Fruit fly (Drosophila melanogaster) whole organism, embryonic: ENCODE results near the gene Hph.

ENCODE experiments used
- Atf6 ChIP-seq: fragments of 200-800 bp; sonication (Bioruptor generic); IDR thresholded peaks from 2 replicates; pipeline ENCODE4 v1.3.6; 2022; ENCODE audit warnings: missing biosample characterization, missing genetic modification characterization
- Awh ChIP-seq: fragments of 200-800 bp; sonication (Bioruptor generic); IDR thresholded peaks from 2 replicates; pipeline ENCODE4, ENCODE4 v1.3.6; 2022; ENCODE audit warnings: missing biosample characterization, missing genetic modification characterization
- Blimp-1 ChIP-seq: fragments of 200-800 bp; sonication (Bioruptor generic); optimal IDR thresholded peaks from 3 replicates; lab custom pipeline; 2018; ENCODE audit warnings: missing biosample characterization, missing genetic modification characterization, mild to moderate bottlenecking, moderate library complexity, missing genetic modification reagents
- CG10431 ChIP-seq: fragments of 200-800 bp; sonication (Bioruptor generic); optimal IDR thresholded peaks from 3 replicates; lab custom pipeline; 2018; ENCODE audit warnings: missing biosample characterization, mild to moderate bottlenecking, missing genetic modification characterization
- CG10565 ChIP-seq: fragments of 200-800 bp; sonication (Bioruptor generic); optimal IDR thresholded peaks from 3 replicates; lab custom pipeline; 2016; ENCODE audit warnings: missing biosample characterization, mild to moderate bottlenecking, missing genetic modification characterization
- CG10959 ChIP-seq: fragments of 200-800 bp; sonication (Bioruptor generic); IDR thresholded peaks from 2 replicates; pipeline ENCODE4 v1.3.6; 2022; ENCODE audit warnings: missing biosample characterization, missing genetic modification characterization
- CG11093 ChIP-seq: fragments of 200-800 bp; sonication (Bioruptor generic); IDR thresholded peaks from 3 replicates; pipeline ENCODE4 v1.3.6; 2022; ENCODE audit warnings: missing biosample characterization, missing genetic modification characterization
- CG12769 ChIP-seq: fragments of 200-800 bp; sonication (Bioruptor generic); optimal IDR thresholded peaks from 2 replicates; lab custom pipeline; 2019; ENCODE audit warnings: missing biosample characterization, mild to moderate bottlenecking, missing genetic modification characterization, moderate library complexity
- CG15479 ChIP-seq: fragments of 200-800 bp; sonication (Bioruptor generic); optimal IDR thresholded peaks from 3 replicates; lab custom pipeline; 2019; ENCODE audit warnings: missing biosample characterization, mild to moderate bottlenecking, missing genetic modification characterization, moderate library complexity
- CG15696 ChIP-seq: fragments of 200-800 bp; sonication (Bioruptor generic); optimal IDR thresholded peaks from 2 replicates; lab custom pipeline; 2019; ENCODE audit warnings: missing biosample characterization, mild to moderate bottlenecking, missing genetic modification characterization, moderate library complexity
- CG17328 ChIP-seq: fragments of 200-800 bp; sonication (Bioruptor generic); IDR thresholded peaks from 2 replicates; pipeline ENCODE4 v1.3.6; 2022; ENCODE audit warnings: missing biosample characterization, missing genetic modification characterization
- CG17359 ChIP-seq: fragments of 200-800 bp; sonication (Bioruptor generic); optimal IDR thresholded peaks from 3 replicates; lab custom pipeline; 2018; ENCODE audit warnings: missing biosample characterization, mild to moderate bottlenecking, missing genetic modification characterization, moderate library complexity
- CG17361 ChIP-seq: fragments of 200-800 bp; sonication (Bioruptor generic); IDR thresholded peaks from 3 replicates; pipeline ENCODE4 v1.3.6; 2022; ENCODE audit warnings: missing biosample characterization, missing genetic modification characterization
- CG18599 ChIP-seq: fragments of 200-800 bp; sonication (Bioruptor generic); optimal IDR thresholded peaks from 3 replicates; lab custom pipeline; 2017; ENCODE audit warnings: missing biosample characterization, missing genetic modification characterization, mild to moderate bottlenecking, moderate library complexity, missing genetic modification reagents
- CG2199 ChIP-seq: fragments of 200-800 bp; sonication (Bioruptor generic); IDR thresholded peaks from 3 replicates; pipeline ENCODE4 v1.3.6; 2022; ENCODE audit warnings: missing biosample characterization, missing genetic modification characterization
- CG31441 ChIP-seq: fragments of 200-800 bp; sonication (Bioruptor generic); IDR thresholded peaks from 2 replicates; pipeline ENCODE4 v1.3.6; 2022; ENCODE audit warnings: missing biosample characterization, missing genetic modification characterization
- CG33213 ChIP-seq: fragments of 200-800 bp; sonication (Bioruptor generic); optimal IDR thresholded peaks from 3 replicates; lab custom pipeline; 2016; ENCODE audit warnings: missing biosample characterization, missing genetic modification characterization
- CG43689 ChIP-seq: fragments of 200-800 bp; sonication (Bioruptor generic); IDR thresholded peaks from 2 replicates; pipeline ENCODE4 v1.3.6; 2022; ENCODE audit warnings: missing biosample characterization, missing genetic modification characterization
- CG6765 ChIP-seq: fragments of 200-800 bp; sonication (Bioruptor generic); optimal IDR thresholded peaks from 3 replicates; lab custom pipeline; 2017; ENCODE audit warnings: missing biosample characterization, mild to moderate bottlenecking, missing genetic modification characterization
- CTCF ChIP-seq: fragments of 200-800 bp; sonication (Bioruptor generic); optimal IDR thresholded peaks from 2 replicates; lab custom pipeline; 2017; ENCODE audit warnings: missing biosample characterization, mild to moderate bottlenecking, missing genetic modification characterization, moderate library complexity
- D ChIP-seq, 2 experiments: fragments of 200-800 bp in 1 of 2; fragments of >200 bp in 1 of 2; sonication (Bioruptor generic) in 1 of 2; optimal IDR thresholded peaks; 2 replicates in 1 of 2; 3 replicates in 1 of 2; lab custom pipeline; 2017; ENCODE audit warnings: mild to moderate bottlenecking in 1 of 2, missing biosample characterization in 1 of 2, missing genetic modification characterization in 1 of 2, missing genetic modification reagents in 1 of 2
- Dll ChIP-seq: fragments of 200-800 bp; sonication (Bioruptor generic); IDR thresholded peaks from 4 replicates; pipeline ENCODE4 v1.3.6; 2022; ENCODE audit warnings: missing biosample characterization, missing genetic modification characterization; ENCODE audit not compliant: partially characterized antibody
- Ets65A ChIP-seq: fragments of 200-800 bp; sonication (Bioruptor generic); peaks from one replicate; lab custom pipeline; 2016; ENCODE audit warnings: missing biosample characterization, missing genetic modification characterization
- Gug ChIP-seq: fragments of 200-800 bp; sonication (Bioruptor generic); IDR thresholded peaks from 4 replicates; pipeline ENCODE4 v1.3.6; 2022; ENCODE audit warnings: missing biosample characterization, missing genetic modification characterization
- Hr78 ChIP-seq, 2 experiments: fragments of 200-800 bp in 1 of 2; fragments of >200 bp in 1 of 2; sonication (Bioruptor generic) in 1 of 2; optimal IDR thresholded peaks; 2 replicates each; lab custom pipeline; 2017 to 2019; ENCODE audit warnings: missing biosample characterization in 2 of 2, missing genetic modification characterization in 2 of 2, mild to moderate bottlenecking in 1 of 2, moderate library complexity in 1 of 2
- Hsf ChIP-seq: fragments of 200-800 bp; sonication (Bioruptor generic); optimal IDR thresholded peaks from 3 replicates; lab custom pipeline; 2016; ENCODE audit warnings: missing biosample characterization, missing genetic modification characterization
- NC2α ChIP-seq: fragments of 200-800 bp; sonication (Bioruptor generic); optimal IDR thresholded peaks from 2 replicates; lab custom pipeline; 2016; ENCODE audit warnings: missing biosample characterization, missing genetic modification characterization
- NFAT ChIP-seq: fragments of 200-800 bp; sonication (Bioruptor generic); IDR thresholded peaks from 2 replicates; pipeline ENCODE4 v1.3.6; 2022; ENCODE audit warnings: missing biosample characterization, missing genetic modification characterization
- Nf-YB ChIP-seq: fragments of 200-800 bp; sonication (Bioruptor generic); optimal IDR thresholded peaks from 3 replicates; lab custom pipeline; 2019; ENCODE audit warnings: missing biosample characterization, mild to moderate bottlenecking, missing genetic modification characterization, moderate library complexity
- Six4 ChIP-seq: fragments of 200-800 bp; sonication (Bioruptor generic); optimal IDR thresholded peaks from 2 replicates; lab custom pipeline; 2016; ENCODE audit warnings: missing biosample characterization, missing genetic modification characterization
- chinmo ChIP-seq: fragments of 200-800 bp; sonication (Bioruptor generic); IDR thresholded peaks from 4 replicates; pipeline ENCODE4 v1.3.6; 2022; ENCODE audit warnings: missing biosample characterization, missing genetic modification characterization; ENCODE audit not compliant: partially characterized antibody
- chn ChIP-seq: fragments of 200-800 bp; sonication (Bioruptor generic); optimal IDR thresholded peaks from 2 replicates; lab custom pipeline; 2016; ENCODE audit warnings: missing biosample characterization, missing genetic modification characterization
- dmrt11E ChIP-seq: fragments of 200-800 bp; sonication (Bioruptor generic); optimal IDR thresholded peaks from 3 replicates; lab custom pipeline; 2018; ENCODE audit warnings: missing biosample characterization, mild to moderate bottlenecking, missing genetic modification characterization, moderate library complexity
- en ChIP-seq: fragments of 200-800 bp; sonication (Bioruptor generic); optimal IDR thresholded peaks from 2 replicates; lab custom pipeline; 2016; ENCODE audit warnings: missing biosample characterization, missing genetic modification characterization
- fd64A ChIP-seq: fragments of 200-800 bp; sonication (Bioruptor generic); optimal IDR thresholded peaks from 3 replicates; lab custom pipeline; 2018; ENCODE audit warnings: missing biosample characterization, mild to moderate bottlenecking, missing genetic modification characterization
- gce ChIP-seq: fragments of 200-800 bp; sonication (Bioruptor generic); IDR thresholded peaks from 3 replicates; pipeline ENCODE4 v1.3.6; 2022; ENCODE audit warnings: missing biosample characterization, missing genetic modification characterization
- hbn ChIP-seq: fragments of 200-800 bp; sonication (Bioruptor generic); IDR thresholded peaks from 2 replicates; pipeline ENCODE4 v1.3.6; 2022; ENCODE audit warnings: missing biosample characterization, missing genetic modification characterization; ENCODE audit not compliant: partially characterized antibody
- her ChIP-seq: fragments of 200-800 bp; sonication (Bioruptor generic); optimal IDR thresholded peaks from 2 replicates; lab custom pipeline; 2016; ENCODE audit warnings: missing biosample characterization, missing genetic modification characterization
- hth ChIP-seq: fragments of >200 bp; optimal IDR thresholded peaks from 2 replicates; lab custom pipeline; 2017; ENCODE audit warnings: inconsistent platforms
- kah ChIP-seq: fragments of 200-800 bp; sonication (Bioruptor generic); optimal IDR thresholded peaks from 2 replicates; lab custom pipeline; 2018; ENCODE audit warnings: missing biosample characterization, mild to moderate bottlenecking, missing genetic modification characterization
- klu ChIP-seq: fragments of 200-800 bp; sonication (Bioruptor generic); IDR thresholded peaks from 2 replicates; pipeline ENCODE4 v1.3.6; 2022; ENCODE audit warnings: missing biosample characterization, missing genetic modification characterization
- luna ChIP-seq: fragments of 200-800 bp; sonication (Bioruptor generic); optimal IDR thresholded peaks from 2 replicates; lab custom pipeline; 2016; ENCODE audit warnings: missing biosample characterization, missing genetic modification characterization
- nom ChIP-seq: fragments of 200-800 bp; sonication (Bioruptor generic); optimal IDR thresholded peaks from 2 replicates; lab custom pipeline; 2017; ENCODE audit warnings: missing biosample characterization, missing genetic modification characterization, mild to moderate bottlenecking, moderate library complexity, missing genetic modification reagents
- onecut ChIP-seq: fragments of 200-800 bp; sonication (Bioruptor generic); IDR thresholded peaks from 2 replicates; pipeline ENCODE4 v1.3.6; 2022; ENCODE audit warnings: missing biosample characterization, missing genetic modification characterization
- pho ChIP-seq: fragments of 200-800 bp; sonication (Bioruptor generic); optimal IDR thresholded peaks from 2 replicates; lab custom pipeline; 2016; ENCODE audit warnings: missing biosample characterization, missing genetic modification characterization
- sd ChIP-seq: fragments of 200-800 bp; sonication (Bioruptor generic); optimal IDR thresholded peaks from 3 replicates; lab custom pipeline; 2018; ENCODE audit warnings: missing biosample characterization, mild to moderate bottlenecking, missing genetic modification characterization, moderate library complexity
- tll ChIP-seq, 2 experiments: fragments of 200-800 bp in 1 of 2; fragments of >200 bp in 1 of 2; sonication (Bioruptor generic) in 1 of 2; optimal IDR thresholded peaks; 2 replicates each; lab custom pipeline; 2017 to 2019; ENCODE audit warnings: missing biosample characterization in 2 of 2, missing genetic modification characterization in 2 of 2, mild to moderate bottlenecking in 1 of 2, moderate library complexity in 1 of 2
- zen ChIP-seq: fragments of 200-800 bp; sonication (Bioruptor generic); optimal IDR thresholded peaks from 3 replicates; lab custom pipeline; 2018; ENCODE audit warnings: missing biosample characterization, mild to moderate bottlenecking, missing genetic modification characterization, moderate library complexity

The Hph gene

DNA sequence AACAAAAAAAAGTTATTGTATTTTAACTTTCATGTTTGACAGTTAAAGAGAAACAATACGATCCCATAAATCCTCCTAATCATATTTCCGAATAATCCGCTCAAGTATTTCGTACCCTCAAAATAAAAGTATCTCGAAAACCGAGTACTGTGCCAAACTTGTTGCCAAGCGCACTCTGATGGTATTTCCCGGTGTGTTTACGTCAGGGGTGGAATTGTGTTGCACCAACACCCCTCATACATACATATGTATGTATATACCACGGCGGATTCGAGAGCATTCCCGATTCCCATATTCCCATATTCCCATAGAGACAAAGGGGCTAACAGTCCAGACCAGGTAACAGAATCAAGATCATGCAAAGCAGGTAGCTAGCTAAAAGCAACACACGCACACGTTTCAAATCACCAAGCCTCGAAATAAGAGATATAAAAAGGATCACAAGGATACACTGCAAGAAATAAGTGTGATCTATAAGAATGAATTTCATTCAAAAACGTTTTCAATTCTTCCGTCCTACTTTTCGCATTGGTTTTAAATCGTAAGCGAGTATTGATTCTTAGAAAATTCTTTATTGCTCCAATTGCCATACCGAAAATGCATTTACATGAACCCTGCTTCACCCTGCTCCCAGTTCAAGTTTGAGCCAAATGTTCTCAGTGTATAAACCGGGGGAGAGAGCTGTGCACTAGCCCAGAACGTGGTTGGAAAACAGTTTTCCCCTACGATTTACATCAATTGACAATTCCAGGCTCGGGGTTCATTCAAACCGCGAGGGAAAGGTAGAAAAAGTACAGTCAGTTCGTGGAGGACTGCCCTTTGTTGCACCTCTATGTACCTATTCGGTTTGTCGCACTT, 44.7 kb upstream of the Hph start (continued):
- TF ChIP-seq NC2α (GFP tag; lab: Kevin White, UChicago) (peak; percentile 51), CG15479 (peak; percentile 97), Atf6 (GFP tag; lab: Robert Waterston, UW) (no peak), luna (GFP tag; lab: Kevin White, UChicago) (no peak), chn (GFP tag; lab: Kevin White, UChicago) (peak; percentile 91), Awh (GFP tag; lab: Robert Waterston, UW) (peak; percentile 45; the same call in 1 of the 2 replicates), fd64A (no peak), CG10959 (GFP tag; lab: Robert Waterston, UW) (peak; percentile 93), dmrt11E (tag; lab: Kevin White, UChicago) (peak; percentile 98), CTCF (GFP tag; lab: Kevin White, UChicago) (no peak), Dll (no peak), sd (peak; percentile 5), CG10431 (GFP tag; lab: Kevin White, UChicago) (peak; percentile 33), Nf-YB (GFP tag; lab: Kevin White, UChicago) (peak; percentile 63), CG15696 (tag; lab: Kevin White, UChicago) (peak; percentile 99), nom (GFP tag; lab: Kevin White, UChicago) (peak; percentile 16), kah (GFP tag; lab: Kevin White, UChicago) (peak; percentile 2), NFAT (no peak), CG10565 (GFP tag; lab: Kevin White, UChicago) (peak; percentile 60), her (peak; percentile 66), hbn (GFP tag; lab: Robert Waterston, UW) (no peak), Gug (GFP tag; lab: Robert Waterston, UW) (peak; percentile 64; the same call in 2 of the 4 replicates), CG33213 (GFP tag; lab: Kevin White, UChicago) (peak; percentile 70), pho (GFP tag; lab: Kevin White, UChicago) (no peak), CG31441 (GFP tag; lab: Robert Waterston, UW) (peak; percentile 84), CG2199 (peak; percentile 58; the same call in 1 of the 3 replicates), CG17359 (peak; percentile 52), Six4 (GFP tag; lab: Kevin White, UChicago) (peak; percentile 80), klu (GFP tag; lab: Robert Waterston, UW) (no peak)

dm6 chr3R:5212759-5213053, 44.1 kb upstream of the Hph start:
- TF ChIP-seq CG6765 (GFP tag; lab: Kevin White, UChicago): no peak
- peak in 1 of 2 experiments; percentile 87 for TF ChIP-seq tll (GFP tag; optimal IDR thresholded peaks at IDR 0.05; lab: Kevin White, UChicago)
- TF ChIP-seq en (GFP tag; lab: Kevin White, UChicago): no peak
- peak; percentile 87 for TF ChIP-seq D (optimal IDR thresholded peaks at IDR 0.05; lab: Kevin White, UChicago)
- TF ChIP-seq D (GFP tag; optimal IDR thresholded peaks at IDR 0.05; lab: Kevin White, UChicago): no peak
- peak; percentile 11 for TF ChIP-seq zen
- peak; percentile 41 for TF ChIP-seq hth
- TF ChIP-seq CG43689 (GFP tag; lab: Robert Waterston, UW): no peak
- no peak for TF ChIP-seq gce (GFP tag; lab: Robert Waterston, UW)
- no peak for TF ChIP-seq CG11093
- TF ChIP-seq, all 482 proteins: peak for 4

dm6 chr3R:5213309-5213708, 43.5 kb upstream of the Hph start:
- no peak for TF ChIP-seq Blimp-1 (GFP tag; lab: Kevin White, UChicago)
- no peak for TF ChIP-seq Hsf (GFP tag; lab: Kevin White, UChicago)
- no peak for TF ChIP-seq Hr78 (GFP tag; optimal IDR thresholded peaks at IDR 0.05; lab: Kevin White, UChicago)
- 0 out of 2 replicates have a peak, but pooled peaks have one; percentile 34 for TF ChIP-seq CG17328 (GFP tag; lab: Robert Waterston, UW)
- no peak for TF ChIP-seq luna (GFP tag; lab: Kevin White, UChicago)
- peak; percentile 38 for TF ChIP-seq CG12769
- no peak for TF ChIP-seq CG17361 (GFP tag; lab: Robert Waterston, UW)
- peak; percentile 67 for TF ChIP-seq onecut (GFP tag; lab: Robert Waterston, UW)
- TF ChIP-seq nom (GFP tag; lab: Kevin White, UChicago): peak; percentile 58
- peak; percentile 81; the same call in 2 of the 4 replicates for TF ChIP-seq chinmo (GFP tag; lab: Robert Waterston, UW)
- no peak for TF ChIP-seq CG18599 (GFP tag; lab: Kevin White, UChicago)
- TF ChIP-seq Ets65A (GFP tag; lab: Kevin White, UChicago): peak; percentile 62
